ENCODE assay signal across 2 fruit fly cellular contexts in the genomic region with DNA sequence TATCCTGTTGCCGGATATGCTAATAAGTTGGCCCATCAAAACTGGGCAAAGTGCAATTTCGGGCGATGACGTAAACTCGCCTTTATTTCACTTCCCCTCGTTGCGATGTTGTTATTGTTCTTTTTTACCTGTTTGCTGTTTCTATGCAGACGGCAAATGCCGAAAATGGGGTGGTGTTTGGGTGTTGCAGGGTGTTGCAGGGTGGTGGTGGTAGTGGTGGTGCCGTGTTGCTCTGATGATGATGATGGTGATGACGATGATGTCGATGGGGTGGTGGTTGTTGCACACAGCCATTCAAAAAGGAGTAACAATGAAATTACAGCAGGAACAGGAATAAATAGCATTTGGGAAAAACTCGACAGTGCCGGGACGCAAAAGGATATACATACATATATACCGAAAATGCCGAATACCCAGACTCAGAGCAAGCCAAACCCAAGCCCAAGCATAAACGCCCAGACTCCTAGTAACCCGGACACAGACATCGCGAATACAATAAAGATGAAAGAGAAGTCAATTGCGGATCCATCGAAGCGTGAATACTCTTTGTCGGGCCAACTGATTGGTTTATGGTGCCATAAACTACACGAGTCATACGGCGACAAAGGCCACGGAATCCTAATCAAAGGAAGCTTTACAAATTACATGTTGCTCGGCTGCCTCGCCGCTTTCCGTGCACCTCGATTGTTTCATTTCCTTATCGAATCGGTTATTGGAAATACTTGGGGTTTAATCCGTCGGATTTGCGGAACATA.
TF ChIP-seq lines count a peak whose summit lies in the region.

No protein-coding gene starts in this region.

- TF ChIP-seq CTCF in whole organism, embryonic (GFP tag; optimal IDR thresholded peaks at IDR 0.05; lab: Kevin White, UChicago), result no peak

TF ChIP-seq in whole organism, embryonic, 481 proteins besides CTCF, POLR2A, EP300 and RAD21:
- TF ChIP-seq D19A (tag; optimal IDR thresholded peaks at IDR 0.05; lab: Kevin White, UChicago), result peak; percentile 71
- peak; percentile 36 for TF ChIP-seq Kr (GFP tag; optimal IDR thresholded peaks at IDR 0.05; lab: Kevin White, UChicago)
- TF ChIP-seq CG15011 (GFP tag; optimal IDR thresholded peaks at IDR 0.05; lab: Kevin White, UChicago), result no peak
- peak; percentile 33; the same call in 1 of the 2 replicates for TF ChIP-seq wor (GFP tag; IDR thresholded peaks at IDR 0.05; lab: Robert Waterston, UW)
- no peak for TF ChIP-seq btn (GFP tag; optimal IDR thresholded peaks at IDR 0.05; lab: Kevin White, UChicago)
- TF ChIP-seq al (GFP tag; IDR thresholded peaks at IDR 0.05; lab: Robert Waterston, UW), result no peak
- peak; percentile 83 for TF ChIP-seq pros (GFP tag; optimal IDR thresholded peaks at IDR 0.05; lab: Kevin White, UChicago)
- peak; percentile 3 for TF ChIP-seq gsb-n (tag; optimal IDR thresholded peaks at IDR 0.05; lab: Kevin White, UChicago)
- no peak for TF ChIP-seq CG6254 (GFP tag; optimal IDR thresholded peaks at IDR 0.05; lab: Kevin White, UChicago)
- TF ChIP-seq tio (GFP tag; optimal IDR thresholded peaks at IDR 0.05; lab: Kevin White, UChicago), result no peak
- TF ChIP-seq CG13894 (tag; optimal IDR thresholded peaks at IDR 0.05; lab: Kevin White, UChicago), result peak; percentile 45
- peak; percentile 68 for TF ChIP-seq scrt (GFP tag; optimal IDR thresholded peaks at IDR 0.05; lab: Kevin White, UChicago)
- TF ChIP-seq abd-A (tag; optimal IDR thresholded peaks at IDR 0.05; lab: Kevin White, UChicago), result peak; percentile 48
- peak; percentile 15; the same call in 1 of the 2 replicates for TF ChIP-seq chm (GFP tag; IDR thresholded peaks at IDR 0.05; lab: Robert Waterston, UW)
- TF ChIP-seq cad (GFP tag; optimal IDR thresholded peaks at IDR 0.05; lab: Kevin White, UChicago), result peak; percentile 57
- TF ChIP-seq crol (GFP tag; IDR thresholded peaks at IDR 0.05; lab: Robert Waterston, UW), result peak; percentile 66
- TF ChIP-seq CG11723 (GFP tag; optimal IDR thresholded peaks at IDR 0.05; lab: Kevin White, UChicago), result no peak
- peak; percentile 67 for TF ChIP-seq nerfin-1 (tag; optimal IDR thresholded peaks at IDR 0.05; lab: Kevin White, UChicago)
- peak; percentile 41 for TF ChIP-seq CG15479 (GFP tag; optimal IDR thresholded peaks at IDR 0.05; lab: Kevin White, UChicago)

TF ChIP-seq in whole organism, wandering third instar larva, 38 proteins besides CTCF, POLR2A, EP300 and RAD21:
- TF ChIP-seq jim (GFP tag; optimal IDR thresholded peaks at IDR 0.05; lab: Kevin White, UChicago) (no peak), Hnf4 (GFP tag; optimal IDR thresholded peaks at IDR 0.05; lab: Kevin White, UChicago) (no peak), dl (GFP tag; optimal IDR thresholded peaks at IDR 0.05; lab: Kevin White, UChicago; ENCODE audit: insufficient read depth in 1 of 2, partially characterized antibody in 2 of 2) (no peak), sv (GFP tag; optimal IDR thresholded peaks at IDR 0.05; lab: Kevin White, UChicago) (no peak), CG32264 (GFP tag; optimal IDR thresholded peaks at IDR 0.05; lab: Kevin White, UChicago) (no peak), Jra (GFP tag; optimal IDR thresholded peaks at IDR 0.05; lab: Kevin White, UChicago) (no peak), OdsH (GFP tag; optimal IDR thresholded peaks at IDR 0.05; lab: Kevin White, UChicago) (no peak), Dif (GFP tag; optimal IDR thresholded peaks at IDR 0.05; lab: Kevin White, UChicago; ENCODE audit: partially characterized antibody) (peak; percentile 31), Dfd (GFP tag; optimal IDR thresholded peaks at IDR 0.05; lab: Kevin White, UChicago) (no peak), CrebA (GFP tag; optimal IDR thresholded peaks at IDR 0.05; lab: Kevin White, UChicago; ENCODE audit: borderline replicate concordance) (no peak), tai (GFP tag; optimal IDR thresholded peaks at IDR 0.05; lab: Kevin White, UChicago) (no peak), HLH106 (tag; optimal IDR thresholded peaks at IDR 0.05; lab: Kevin White, UChicago) (no peak), Vsx2 (GFP tag; optimal IDR thresholded peaks at IDR 0.05; lab: Kevin White, UChicago; ENCODE audit: partially characterized antibody) (peak; percentile 52), Sp1 (GFP tag; optimal IDR thresholded peaks at IDR 0.05; lab: Kevin White, UChicago) (no peak)
